Worm (Caenorhabditis elegans): ENCODE data around the gene srxa-6.

srxa-6 gene

DNA sequence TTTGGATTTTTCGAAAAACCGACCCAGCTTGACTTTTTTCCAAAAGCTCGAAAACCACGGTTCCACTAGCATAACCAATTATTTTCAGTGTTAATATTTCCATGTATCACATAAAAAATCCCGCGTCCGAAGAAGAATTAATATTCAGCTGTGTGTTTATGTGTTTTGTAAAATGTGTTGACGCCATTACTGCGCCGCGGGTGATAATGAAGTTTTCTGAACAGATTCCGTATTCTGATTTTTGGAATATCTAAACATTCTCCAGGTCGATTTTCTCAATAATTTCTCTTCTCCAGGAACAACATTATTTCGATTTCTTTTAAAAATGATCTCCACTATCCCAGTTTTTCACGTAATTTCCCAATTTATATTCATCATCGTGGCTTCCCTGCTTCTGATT is at the start of gene srxa-6:
Gene srxa-6, plus strand, starts transcription at position 301 of the 400 bp plus-strand sequence.
- no peak for TF ChIP-seq C34F6.9 (tag; optimal IDR thresholded peaks at IDR 0.05)
- no peak for TF ChIP-seq nhr-77 (tag; optimal IDR thresholded peaks at IDR 0.05)
- no peak for TF ChIP-seq nhr-129 (tag; optimal IDR thresholded peaks at IDR 0.05)
- no peak for TF ChIP-seq ceh-16 (tag; optimal IDR thresholded peaks at IDR 0.05)
- TF ChIP-seq nhr-12 (tag; optimal IDR thresholded peaks at IDR 0.05): no peak
- TF ChIP-seq lsy-2 (tag; optimal IDR thresholded peaks at IDR 0.05): no peak
- TF ChIP-seq ztf-4 (tag; optimal IDR thresholded peaks at IDR 0.05): no peak
- no peak for TF ChIP-seq ceh-82 (tag; optimal IDR thresholded peaks at IDR 0.05)
- TF ChIP-seq lin-13 (GFP tag; optimal IDR thresholded peaks at IDR 0.05): no peak
- TF ChIP-seq nhr-11 (tag; optimal IDR thresholded peaks at IDR 0.05): no peak
- no peak for TF ChIP-seq ztf-11 (tag; optimal IDR thresholded peaks at IDR 0.05)
- no peak for TF ChIP-seq alr-1 (tag; optimal IDR thresholded peaks at IDR 0.05)

DNA sequence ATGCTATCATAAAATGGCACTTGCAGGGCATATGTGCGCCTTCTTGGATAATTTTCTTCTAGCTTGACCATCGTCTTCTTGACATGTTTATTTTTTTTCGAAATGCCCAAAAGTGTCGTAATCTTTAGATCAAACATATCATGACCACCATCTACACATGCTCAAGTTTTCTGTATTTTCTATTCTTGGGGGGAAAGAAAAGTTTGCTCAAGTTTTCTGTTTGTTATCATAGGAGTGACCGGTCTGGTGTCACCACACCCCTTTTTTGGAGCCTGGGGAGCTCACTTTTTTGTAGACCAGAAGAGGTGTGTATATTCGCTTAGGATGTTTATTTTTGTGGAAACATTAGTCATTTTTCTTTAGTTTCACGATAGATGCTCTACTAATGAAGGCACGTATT is 49.4 kb upstream of the srxa-6 start, which contains the start of gene klf-2:
Gene klf-2, plus strand, starts transcription at position 301 of the 400 bp plus-strand sequence.
- TF ChIP-seq ceh-16 (tag; optimal IDR thresholded peaks at IDR 0.05) (no peak), mab-5 (tag; optimal IDR thresholded peaks at IDR 0.05) (no peak), ztf-4 (tag; optimal IDR thresholded peaks at IDR 0.05) (no peak), lsy-2 (tag; optimal IDR thresholded peaks at IDR 0.05) (no peak), blmp-1 (tag; optimal IDR thresholded peaks at IDR 0.05; ENCODE audit: insufficient read depth) (no peak), C34F6.9 (tag; optimal IDR thresholded peaks at IDR 0.05) (no peak), lin-13 (GFP tag; optimal IDR thresholded peaks at IDR 0.05) (no peak), nhr-77 (tag; optimal IDR thresholded peaks at IDR 0.05) (no peak), nhr-10 (tag; optimal IDR thresholded peaks at IDR 0.05) (no peak), lin-39 (tag; optimal IDR thresholded peaks at IDR 0.05) (no peak), lin-11 (tag; optimal IDR thresholded peaks at IDR 0.05) (no peak), ztf-11 (tag; optimal IDR thresholded peaks at IDR 0.05) (no peak)

DNA sequence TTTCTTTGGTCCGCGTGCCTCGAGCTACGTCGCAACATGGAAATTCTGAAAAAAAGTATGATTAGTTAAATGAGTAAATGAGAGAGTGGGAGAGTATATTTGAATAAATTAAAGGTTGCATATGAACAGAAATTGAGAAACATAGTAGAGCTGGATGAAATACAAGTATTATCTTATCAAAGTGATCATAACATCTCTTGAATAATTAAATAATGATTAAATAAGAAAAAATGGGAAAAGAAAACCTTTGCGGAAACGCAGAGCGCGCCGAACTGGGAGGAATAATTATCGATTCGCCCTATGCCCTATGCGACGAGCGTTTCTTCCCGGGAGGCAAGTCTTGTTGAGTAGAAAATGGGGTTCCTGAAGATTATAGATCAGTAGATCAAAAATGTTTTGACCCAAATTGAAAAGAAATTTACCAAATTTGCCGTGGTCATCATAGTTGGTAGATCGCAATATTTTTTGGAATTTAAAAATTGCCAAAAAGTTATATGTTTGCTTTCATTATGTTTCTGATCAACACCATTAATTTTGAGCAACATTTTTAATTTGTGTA is 45.2 kb upstream of the srxa-6 start, which contains the start of gene F53F8.3:
Gene F53F8.3, minus strand, starts transcription at position 51 of the 559 bp plus-strand sequence.
- TF ChIP-seq mbf-1 (tag; optimal IDR thresholded peaks at IDR 0.05): no peak
- TF ChIP-seq dmd-4 (tag; optimal IDR thresholded peaks at IDR 0.05): no peak
- no peak for TF ChIP-seq egl-27 (tag; optimal IDR thresholded peaks at IDR 0.05)
- no peak for TF ChIP-seq zag-1 (tag; optimal IDR thresholded peaks at IDR 0.05)
- TF ChIP-seq nhr-21 (tag; optimal IDR thresholded peaks at IDR 0.05): no peak
- no peak for TF ChIP-seq aly-2 (tag; optimal IDR thresholded peaks at IDR 0.05)
- TF ChIP-seq lsy-2 (tag; optimal IDR thresholded peaks at IDR 0.05): no peak
- TF ChIP-seq crh-2 (tag; optimal IDR thresholded peaks at IDR 0.05): no peak
- no peak for TF ChIP-seq mdl-1 (tag; optimal IDR thresholded peaks at IDR 0.05)
- no peak for TF ChIP-seq snpc-4 (tag; optimal IDR thresholded peaks at IDR 0.05)
- TF ChIP-seq elt-3 (tag; optimal IDR thresholded peaks at IDR 0.05): no peak
- no peak for TF ChIP-seq nhr-11 (tag; optimal IDR thresholded peaks at IDR 0.05)
- TF ChIP-seq nhr-25 (tag; optimal IDR thresholded peaks at IDR 0.05): no peak

DNA sequence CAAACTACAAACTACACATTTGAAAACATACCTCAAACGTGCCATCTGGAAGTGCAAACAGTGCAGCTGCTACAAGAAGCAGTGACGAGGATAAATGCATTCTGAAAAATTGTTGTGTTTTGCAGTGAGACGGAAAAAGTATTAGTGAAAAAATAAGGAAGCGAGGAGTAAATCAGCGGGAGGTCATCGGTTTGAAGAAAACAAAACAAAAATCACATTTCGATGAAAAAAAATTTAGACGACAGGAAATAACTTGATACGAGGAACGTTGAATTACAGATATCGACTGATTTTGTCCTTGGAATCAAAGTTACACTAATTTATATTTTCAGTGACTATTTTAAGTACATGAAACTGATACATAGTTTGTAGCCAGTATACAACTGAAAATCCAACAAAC is 43.2 kb upstream of the srxa-6 start, which contains the start of gene F53F8.4:
Gene F53F8.4, minus strand, starts transcription at position 101 of the 400 bp plus-strand sequence.
- TF ChIP-seq lsy-2 (tag; optimal IDR thresholded peaks at IDR 0.05) (no peak), zag-1 (tag; optimal IDR thresholded peaks at IDR 0.05) (no peak), unc-55 (GFP tag; optimal IDR thresholded peaks at IDR 0.05) (no peak), mab-5 (tag; optimal IDR thresholded peaks at IDR 0.05) (no peak), blmp-1 (tag; optimal IDR thresholded peaks at IDR 0.05; ENCODE audit: insufficient read depth) (no peak), elt-1 (tag; optimal IDR thresholded peaks at IDR 0.05) (no peak), mdl-1 (tag; optimal IDR thresholded peaks at IDR 0.05) (no peak), ztf-4 (tag; optimal IDR thresholded peaks at IDR 0.05) (no peak), lin-39 (tag; optimal IDR thresholded peaks at IDR 0.05) (no peak), unc-39 (tag; optimal IDR thresholded peaks at IDR 0.05) (no peak), nhr-10 (tag; optimal IDR thresholded peaks at IDR 0.05) (no peak), ama-1 (optimal IDR thresholded peaks at IDR 0.05) (no peak), nhr-77 (tag; optimal IDR thresholded peaks at IDR 0.05) (no peak), sem-4 (tag; optimal IDR thresholded peaks at IDR 0.05) (no peak), nhr-23 (tag; optimal IDR thresholded peaks at IDR 0.05) (no peak), elt-3 (tag; optimal IDR thresholded peaks at IDR 0.05) (no peak)

DNA sequence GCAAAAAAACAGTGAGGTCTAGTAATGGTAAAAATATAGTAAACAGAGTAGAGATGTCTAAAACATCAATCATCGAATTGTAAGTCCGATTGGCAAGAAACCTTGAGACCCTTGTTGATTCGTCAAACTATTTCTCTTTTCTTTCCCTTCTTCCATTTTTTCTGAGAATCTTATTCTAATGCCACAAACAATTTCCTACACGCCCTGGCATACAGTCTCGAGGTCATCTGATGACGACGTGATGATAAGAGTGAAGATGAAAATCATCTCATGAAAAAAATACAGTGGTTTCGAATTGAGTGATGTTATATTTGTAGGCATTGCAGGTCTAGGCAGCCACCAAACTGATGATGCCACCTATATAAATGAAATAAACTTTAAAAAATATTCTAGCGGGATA is 41.9 kb upstream of the srxa-6 start:
- TF ChIP-seq sma-3 (GFP tag; optimal IDR thresholded peaks at IDR 0.05) (peak; percentile 25), nhr-25 (tag; optimal IDR thresholded peaks at IDR 0.05) (peak; percentile 79), sma-9 (GFP tag; optimal IDR thresholded peaks at IDR 0.05) (peak; percentile 39), sma-9 (tag; optimal IDR thresholded peaks at IDR 0.05) (no peak), blmp-1 (tag; optimal IDR thresholded peaks at IDR 0.05; ENCODE audit: insufficient read depth) (peak; percentile 54), nhr-129 (tag; optimal IDR thresholded peaks at IDR 0.05) (peak; percentile 57), nhr-23 (tag; optimal IDR thresholded peaks at IDR 0.05) (no peak), snpc-4 (tag; optimal IDR thresholded peaks at IDR 0.05) (no peak)
